Worm (Caenorhabditis elegans) whole organism, L1 larva: ENCODE measurements around the gene ugt-61.

Experiments used
- C16A3.4 ChIP-seq: fragments of 150-350 bp; optimal IDR thresholded peaks from 2 replicates; lab custom pipeline; 2014; ENCODE audit warnings: missing biosample characterization, missing genetic modification characterization
- Y116A8C.19 ChIP-seq: sonication (generic microtip); optimal IDR thresholded peaks from 2 replicates; lab custom pipeline; 2016; ENCODE audit warnings: missing compliant biosample characterization, missing genetic modification characterization, borderline replicate concordance
- alr-1 ChIP-seq: fragments of 200-800 bp; sonication (Bioruptor generic); optimal IDR thresholded peaks from 2 replicates; lab custom pipeline; 2018; ENCODE audit warnings: borderline replicate concordance, mild to moderate bottlenecking, missing genetic modification characterization, missing compliant biosample characterization
- ceh-63 ChIP-seq: fragments of 200-800 bp; sonication (Bioruptor generic); optimal IDR thresholded peaks from 2 replicates; lab custom pipeline; 2018; ENCODE audit warnings: mild to moderate bottlenecking, missing genetic modification characterization, missing compliant biosample characterization
- ces-1 ChIP-seq: fragments of 150-350 bp; optimal IDR thresholded peaks from 2 replicates; lab custom pipeline; 2014; ENCODE audit warnings: missing biosample characterization, missing genetic modification reagents, missing genetic modification characterization
- dpl-1 ChIP-seq, 3 experiments: fragments of 150-350 bp in 2 of 3; sonication (generic microtip) in 1 of 3; optimal IDR thresholded peaks; 2 replicates each; lab custom pipeline; 2014 to 2017; ENCODE audit warnings: missing biosample characterization in 3 of 3, missing genetic modification characterization in 3 of 3, missing genetic modification reagents in 3 of 3
- egl-13 ChIP-seq: sonication (generic microtip); optimal IDR thresholded peaks from 2 replicates; lab custom pipeline; 2016; ENCODE audit warnings: missing genotype, missing genetic modification reagents, missing genetic modification characterization, missing compliant biosample characterization
- egl-27 ChIP-seq, 2 experiments: fragments of 150-350 bp in 1 of 2; sonication (generic microtip); optimal IDR thresholded peaks; 3 replicates each; lab custom pipeline; 2017 to 2018; ENCODE audit warnings: missing biosample characterization in 2 of 2, missing genetic modification characterization in 2 of 2, missing genetic modification reagents in 2 of 2
- fkh-8 ChIP-seq: sonication (generic microtip); optimal IDR thresholded peaks from 2 replicates; lab custom pipeline; 2016; ENCODE audit warnings: mild to moderate bottlenecking, missing genetic modification characterization, missing compliant biosample characterization
- hlh-4 ChIP-seq: sonication (generic microtip); optimal IDR thresholded peaks from 2 replicates; lab custom pipeline; 2016; ENCODE audit warnings: mild to moderate bottlenecking, missing genetic modification characterization, missing compliant biosample characterization
- hpl-2 ChIP-seq: fragments of 150-350 bp; optimal IDR thresholded peaks from 2 replicates; lab custom pipeline; 2014; ENCODE audit warnings: missing biosample characterization, missing genetic modification reagents, missing genetic modification characterization
- irx-1 ChIP-seq: sonication (generic microtip); optimal IDR thresholded peaks from 2 replicates; lab custom pipeline; 2016; ENCODE audit warnings: missing genetic modification characterization, missing compliant biosample characterization
- isw-1 ChIP-seq: fragments of 200-800 bp; sonication (Bioruptor generic); IDR thresholded peaks from 2 replicates; pipeline ENCODE4 v1.3.6; 2022; ENCODE audit warnings: missing genetic modification characterization, missing compliant biosample characterization
- jun-1 ChIP-seq: fragments of 150-350 bp; optimal IDR thresholded peaks from 2 replicates; lab custom pipeline; 2014; ENCODE audit warnings: missing biosample characterization, missing genetic modification reagents, missing genetic modification characterization
- lin-13 ChIP-seq: fragments of 150-350 bp; optimal IDR thresholded peaks from 2 replicates; lab custom pipeline; 2014; ENCODE audit warnings: missing biosample characterization, missing genetic modification reagents, missing genetic modification characterization
- lin-14 ChIP-seq: fragments of 200-800 bp; sonication (Bioruptor generic); optimal IDR thresholded peaks from 2 replicates; lab custom pipeline; 2018; ENCODE audit warnings: mild to moderate bottlenecking, missing genetic modification characterization, moderate library complexity, missing compliant biosample characterization
- lin-35 ChIP-seq, 2 experiments: fragments of 150-350 bp; optimal IDR thresholded peaks; 2 replicates each; lab custom pipeline; 2014; ENCODE audit warnings: missing biosample characterization in 2 of 2, missing genetic modification characterization in 2 of 2, missing genetic modification reagents in 2 of 2
- lsy-2 ChIP-seq, 2 experiments: fragments of 150-350 bp; optimal IDR thresholded peaks; 2 replicates each; lab custom pipeline; 2014; ENCODE audit warnings: missing biosample characterization in 2 of 2, missing genetic modification characterization in 2 of 2
- nhr-20 ChIP-seq: sonication (generic microtip); optimal IDR thresholded peaks from 2 replicates; lab custom pipeline; 2016; ENCODE audit warnings: mild to moderate bottlenecking, missing genetic modification characterization, missing compliant biosample characterization
- nhr-237 ChIP-seq: fragments of 150-350 bp; optimal IDR thresholded peaks from 2 replicates; lab custom pipeline; 2014; ENCODE audit warnings: missing biosample characterization, missing genetic modification characterization
- nhr-71 ChIP-seq: sonication (generic microtip); optimal IDR thresholded peaks from 2 replicates; lab custom pipeline; 2016; ENCODE audit warnings: mild to moderate bottlenecking, missing genetic modification characterization, moderate library complexity, missing compliant biosample characterization
- nhr-77 ChIP-seq: fragments of 150-350 bp; optimal IDR thresholded peaks from 2 replicates; lab custom pipeline; 2014; ENCODE audit warnings: missing biosample characterization, missing genetic modification characterization
- pax-3 ChIP-seq: fragments of 200-800 bp; sonication (Bioruptor generic); optimal IDR thresholded peaks from 2 replicates; lab custom pipeline; 2018; ENCODE audit warnings: mild to moderate bottlenecking, missing genetic modification characterization, moderate library complexity, missing compliant biosample characterization
- pqm-1 ChIP-seq: sonication (generic microtip); optimal IDR thresholded peaks from 3 replicates; lab custom pipeline; 2017; ENCODE audit warnings: missing biosample characterization, missing genetic modification characterization
- rnt-1 ChIP-seq: sonication (generic microtip); optimal IDR thresholded peaks from 2 replicates; lab custom pipeline; 2016; ENCODE audit warnings: mild to moderate bottlenecking, missing genetic modification characterization, moderate library complexity, missing compliant biosample characterization
- snu-23 ChIP-seq: sonication (generic microtip); optimal IDR thresholded peaks from 2 replicates; lab custom pipeline; 2016; ENCODE audit warnings: missing genetic modification characterization, missing compliant biosample characterization
- sptf-1 ChIP-seq: fragments of 150-350 bp; optimal IDR thresholded peaks from 2 replicates; lab custom pipeline; 2014; ENCODE audit warnings: missing biosample characterization, missing genetic modification characterization
- sup-37 ChIP-seq: fragments of 200-800 bp; sonication (Bioruptor generic); optimal IDR thresholded peaks from 2 replicates; lab custom pipeline; 2018; ENCODE audit warnings: mild to moderate bottlenecking, missing genetic modification characterization, missing compliant biosample characterization
- swsn-7 ChIP-seq: sonication (generic microtip); optimal IDR thresholded peaks from 2 replicates; lab custom pipeline; 2016; ENCODE audit warnings: missing genetic modification characterization, missing compliant biosample characterization
- tlp-1 ChIP-seq: fragments of 150-350 bp; optimal IDR thresholded peaks from 2 replicates; lab custom pipeline; 2014; ENCODE audit warnings: missing biosample characterization, missing genetic modification characterization
- unc-130 ChIP-seq: fragments of 150-350 bp; optimal IDR thresholded peaks from 2 replicates; lab custom pipeline; 2017; ENCODE audit warnings: missing biosample characterization, missing genetic modification characterization, inconsistent platforms
- unc-62 ChIP-seq: fragments of 150-350 bp; optimal IDR thresholded peaks from 2 replicates; lab custom pipeline; 2014; ENCODE audit warnings: missing biosample characterization, missing genetic modification reagents, missing genetic modification characterization
- unc-86 ChIP-seq: sonication (generic microtip); optimal IDR thresholded peaks from 2 replicates; lab custom pipeline; 2016; ENCODE audit warnings: missing genetic modification characterization, missing compliant biosample characterization
- xbp-1 ChIP-seq: sonication (generic microtip); optimal IDR thresholded peaks from 2 replicates; lab custom pipeline; 2016; ENCODE audit warnings: missing genetic modification characterization, missing compliant biosample characterization
- ztf-11 ChIP-seq, 2 experiments: sonication (generic microtip); optimal IDR thresholded peaks; 2 replicates each; lab custom pipeline; 2016 to 2017; ENCODE audit warnings: missing genetic modification characterization in 2 of 2, missing biosample characterization in 1 of 2, missing compliant biosample characterization in 1 of 2
- ztf-4 ChIP-seq: fragments of 150-350 bp; optimal IDR thresholded peaks from 2 replicates; lab custom pipeline; 2014; ENCODE audit warnings: missing biosample characterization, missing genetic modification characterization

Gene ugt-61

DNA sequence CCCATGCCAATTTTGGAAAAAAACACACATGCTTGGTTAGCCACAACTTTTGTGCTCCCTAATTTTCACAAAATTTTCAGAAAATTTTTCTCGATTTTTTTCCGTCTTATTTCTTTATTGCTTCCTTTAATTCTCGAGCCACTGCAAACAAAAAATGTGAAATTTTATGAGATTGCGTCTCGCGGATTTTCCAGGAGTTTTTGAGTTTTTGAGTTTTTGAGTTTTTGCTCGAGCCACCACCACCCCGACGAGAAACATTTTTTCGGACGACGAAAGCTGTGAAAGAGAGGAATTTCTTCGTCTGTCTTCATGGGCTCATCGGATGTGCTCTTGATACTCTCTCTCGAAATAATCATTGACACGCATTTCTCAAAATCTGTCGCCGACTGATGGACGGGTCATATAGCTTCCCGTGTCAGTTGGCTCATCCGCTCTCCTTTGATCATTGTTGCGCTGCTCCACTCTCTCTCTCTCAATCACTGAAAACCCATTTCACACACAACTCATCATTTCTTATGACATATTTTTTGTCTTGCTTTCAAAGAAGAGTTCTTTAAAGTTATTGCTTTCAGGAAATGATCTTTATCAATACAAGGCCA, 35.3 kb downstream of the ugt-61 start, which contains the start of gene C18G1.1:
TSS of gene C18G1.1 (plus strand) at position 573 of the 599 bp plus-strand sequence.
- TF ChIP-seq lsy-2 (tag; optimal IDR thresholded peaks at IDR 0.05; lab: Kevin White, UChicago) = peak in 1 of 2 experiments; percentile 26
- TF ChIP-seq ceh-63 = no peak
- no peak for TF ChIP-seq hlh-4
- TF ChIP-seq nhr-77 (tag; lab: Kevin White, UChicago) = no peak
- TF ChIP-seq unc-130 (tag; lab: Kevin White, UChicago) = peak; percentile 27
- peak; percentile 59 for TF ChIP-seq rnt-1 (tag; lab: Kevin White, UChicago)
- no peak for TF ChIP-seq alr-1 (tag; lab: Kevin White, UChicago)
- TF ChIP-seq snu-23 (GFP tag; lab: Kevin White, UChicago) = peak; percentile 5
- no peak for TF ChIP-seq tlp-1 (tag; lab: Kevin White, UChicago)
- no peak for TF ChIP-seq lin-35 (GFP tag; optimal IDR thresholded peaks at IDR 0.05; lab: Kevin White, UChicago)
- peak; percentile 50 for TF ChIP-seq nhr-71 (tag; lab: Kevin White, UChicago)
- TF ChIP-seq xbp-1 (tag; lab: Kevin White, UChicago) = no peak

DNA sequence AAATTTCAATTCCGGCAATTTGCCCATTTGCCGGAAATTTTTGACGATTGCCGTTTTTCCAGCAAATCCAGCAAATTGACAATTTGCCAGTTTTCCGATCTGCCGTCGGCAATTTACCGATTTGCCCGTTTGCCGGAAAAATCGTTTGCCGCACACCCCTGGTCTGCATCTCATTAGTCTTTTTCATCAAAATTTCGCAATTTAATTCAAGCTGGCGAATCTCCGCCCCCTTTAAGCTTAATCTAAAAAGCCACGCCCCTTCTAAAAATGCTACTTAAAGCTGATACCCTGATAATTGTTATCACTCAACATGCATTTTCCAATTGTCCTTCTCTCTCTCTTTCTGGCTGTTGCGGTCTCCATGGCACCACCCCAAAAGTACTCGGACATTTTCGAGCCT, 41.1 kb downstream of the ugt-61 start, which contains the start of gene Y60C6A.1:
TSS of gene Y60C6A.1 (plus strand) at position 301 of the 400 bp plus-strand sequence.
- TF ChIP-seq fkh-8 (no peak), nhr-237 (tag; lab: Kevin White, UChicago) (no peak), tlp-1 (tag; lab: Kevin White, UChicago) (no peak), lin-14 (GFP tag; lab: Kevin White, UChicago) (no peak), sptf-1 (tag; lab: Kevin White, UChicago) (no peak), unc-62 (GFP tag; lab: Kevin White, UChicago) (no peak), jun-1 (tag; lab: Kevin White, UChicago) (no peak), unc-86 (tag; lab: Kevin White, UChicago) (no peak), hpl-2 (GFP tag; lab: Kevin White, UChicago) (no peak), isw-1 (GFP tag; lab: Robert Waterston, UW) (no peak), irx-1 (no peak), ztf-11 (tag; optimal IDR thresholded peaks at IDR 0.05; lab: Kevin White, UChicago) (no peak), egl-13 (tag; lab: Kevin White, UChicago) (no peak), pax-3 (no peak)
- TF ChIP-seq, all 84 proteins: peak for 0

DNA sequence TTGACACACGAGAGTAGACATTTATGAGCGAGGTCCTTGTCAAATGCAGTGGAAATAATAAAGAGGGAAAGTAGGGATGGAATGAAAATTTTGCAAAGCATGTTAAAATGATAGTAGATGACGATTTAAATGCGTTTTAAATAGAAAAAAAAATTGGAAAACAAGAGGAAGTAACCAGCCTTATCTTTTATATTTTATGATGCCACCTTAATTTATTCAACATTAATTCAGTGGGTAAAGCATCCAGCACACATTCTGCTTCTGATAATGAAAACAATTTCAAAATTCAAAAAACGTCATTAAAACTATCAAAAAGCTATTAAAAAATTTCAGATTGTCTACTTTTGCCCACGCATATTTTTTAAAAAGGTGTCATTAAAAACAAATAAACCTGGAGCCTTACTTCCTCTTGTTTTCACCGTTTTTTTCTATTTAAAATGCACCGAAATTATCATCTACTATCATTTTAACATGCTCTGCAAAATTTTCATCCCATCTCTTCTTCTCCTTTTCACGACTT, 43.2 kb downstream of the ugt-61 start, which contains the start of the genes Y60C6A.2 and Y60C6A.3:
TSS of gene Y60C6A.2 (minus strand) at position 101 of the 520 bp plus-strand sequence.
TSS of gene Y60C6A.3 (plus strand) at position 470 of the 520 bp plus-strand sequence.
- TF ChIP-seq dpl-1 (GFP tag; optimal IDR thresholded peaks at IDR 0.05; lab: Kevin White, UChicago) = no peak
- no peak for TF ChIP-seq hpl-2 (GFP tag; lab: Kevin White, UChicago)
- no peak for TF ChIP-seq sup-37 (GFP tag; lab: Kevin White, UChicago)
- TF ChIP-seq nhr-20 (tag; lab: Kevin White, UChicago) = no peak
- no peak for TF ChIP-seq ztf-4 (tag; lab: Kevin White, UChicago)
- no peak for TF ChIP-seq swsn-7 (tag; lab: Kevin White, UChicago)
- TF ChIP-seq lin-14 (GFP tag; lab: Kevin White, UChicago) = no peak
- TF ChIP-seq egl-27 (tag; optimal IDR thresholded peaks at IDR 0.05; lab: Kevin White, UChicago) = no peak
- TF ChIP-seq pqm-1 (tag; lab: Kevin White, UChicago) = no peak
- TF ChIP-seq ces-1 = no peak
- no peak for TF ChIP-seq lin-13
- TF ChIP-seq Y116A8C.19 = no peak
- TF ChIP-seq C16A3.4 (tag; lab: Kevin White, UChicago) = no peak
